Worm (Caenorhabditis elegans): ENCODE data around the gene C31H2.4.

Gene C31H2.4

ce11 chrX:5159645-5160044, at the start of gene C31H2.4:
TSS of gene C31H2.4 (minus strand) at chrX:5159663.
- TF ChIP-seq tra-4 (tag; optimal IDR thresholded peaks at IDR 0.05), result no peak
- TF ChIP-seq tbx-11 (GFP tag; IDR thresholded peaks at IDR 0.05), result no peak

- TF ChIP-seq hmbx-1 (tag; optimal IDR thresholded peaks at IDR 0.05) (no peak), flt-1 (GFP tag; IDR thresholded peaks at IDR 0.05) (no peak), B0310.2 (tag; optimal IDR thresholded peaks at IDR 0.05) (no peak), pes-1 (GFP tag; IDR thresholded peaks at IDR 0.05) (no peak), hnd-1 (tag; optimal IDR thresholded peaks at IDR 0.05) (no peak), hmg-4 (GFP tag; optimal IDR thresholded peaks at IDR 0.05) (no peak), ets-7 (tag; optimal IDR thresholded peaks at IDR 0.05) (no peak), ceh-36 (tag; optimal IDR thresholded peaks at IDR 0.05) (no peak), F13C5.2 (tag; optimal IDR thresholded peaks at IDR 0.05) (no peak), ceh-13 (GFP tag; optimal IDR thresholded peaks at IDR 0.05) (no peak)
These were observed 49.4 kb upstream of the C31H2.4 start for ce11 chrX:5208831-5209230.

ce11 chrX:5208326-5208725, 48.9 kb upstream of the C31H2.4 start:
- TF ChIP-seq ceh-13 (GFP tag; optimal IDR thresholded peaks at IDR 0.05) (no peak), hmg-4 (GFP tag; optimal IDR thresholded peaks at IDR 0.05) (no peak), scrt-1 (GFP tag; IDR thresholded peaks at IDR 0.05) (no peak), pes-1 (GFP tag; IDR thresholded peaks at IDR 0.05) (no peak), aly-1 (tag; optimal IDR thresholded peaks at IDR 0.05) (no peak), tbx-11 (GFP tag; IDR thresholded peaks at IDR 0.05) (no peak), hnd-1 (tag; optimal IDR thresholded peaks at IDR 0.05) (no peak), tra-4 (tag; optimal IDR thresholded peaks at IDR 0.05) (no peak)

- no peak for TF ChIP-seq ceh-13 (GFP tag; optimal IDR thresholded peaks at IDR 0.05)
- TF ChIP-seq tbx-37 (GFP tag; conservative IDR thresholded peaks at IDR 0.05), result no peak
- TF ChIP-seq flt-1 (GFP tag; IDR thresholded peaks at IDR 0.05), result no peak
These were observed 48.4 kb upstream of the C31H2.4 start for ce11 chrX:5207819-5208218.

ce11 chrX:5205561-5205960, 46.1 kb upstream of the C31H2.4 start, which contains the start of gene H28G03.2:
TSS of gene H28G03.2 (plus strand) at chrX:5205760.
- no peak for TF ChIP-seq scrt-1 (GFP tag; IDR thresholded peaks at IDR 0.05)
- TF ChIP-seq ama-1 (optimal IDR thresholded peaks at IDR 0.05), result no peak
- no peak for TF ChIP-seq sea-1 (GFP tag; conservative IDR thresholded peaks at IDR 0.05)
- no peak for TF ChIP-seq tbx-11 (GFP tag; IDR thresholded peaks at IDR 0.05)
- TF ChIP-seq ets-7 (tag; optimal IDR thresholded peaks at IDR 0.05), result peak; percentile 28
- peak; percentile 64 for TF ChIP-seq aly-1 (tag; optimal IDR thresholded peaks at IDR 0.05)
- no peak for TF ChIP-seq tbx-37 (GFP tag; conservative IDR thresholded peaks at IDR 0.05)
- peak; percentile 71 for TF ChIP-seq hmg-4 (GFP tag; optimal IDR thresholded peaks at IDR 0.05)

ce11 chrX:5202923-5203322, 43.5 kb upstream of the C31H2.4 start:
- TF ChIP-seq tbx-37 (GFP tag; conservative IDR thresholded peaks at IDR 0.05) (no peak), pes-1 (GFP tag; IDR thresholded peaks at IDR 0.05) (no peak), sea-1 (GFP tag; conservative IDR thresholded peaks at IDR 0.05) (no peak), F13C5.2 (tag; optimal IDR thresholded peaks at IDR 0.05) (no peak), scrt-1 (GFP tag; IDR thresholded peaks at IDR 0.05) (no peak), hnd-1 (tag; optimal IDR thresholded peaks at IDR 0.05) (no peak), B0310.2 (tag; optimal IDR thresholded peaks at IDR 0.05) (no peak), ceh-36 (tag; optimal IDR thresholded peaks at IDR 0.05) (no peak), ceh-13 (GFP tag; optimal IDR thresholded peaks at IDR 0.05) (no peak), hmg-4 (GFP tag; optimal IDR thresholded peaks at IDR 0.05) (no peak), tbx-11 (GFP tag; IDR thresholded peaks at IDR 0.05) (no peak), ets-7 (tag; optimal IDR thresholded peaks at IDR 0.05) (no peak)

ce11 chrX:5202399-5202798, 42.9 kb upstream of the C31H2.4 start:
- TF ChIP-seq flt-1 (GFP tag; IDR thresholded peaks at IDR 0.05), result no peak

- TF ChIP-seq ceh-36 (tag; optimal IDR thresholded peaks at IDR 0.05) (no peak), sea-1 (GFP tag; conservative IDR thresholded peaks at IDR 0.05) (no peak), aly-1 (tag; optimal IDR thresholded peaks at IDR 0.05) (no peak), ets-7 (tag; optimal IDR thresholded peaks at IDR 0.05) (no peak), scrt-1 (GFP tag; IDR thresholded peaks at IDR 0.05) (no peak), ceh-13 (GFP tag; optimal IDR thresholded peaks at IDR 0.05) (no peak), F13C5.2 (tag; optimal IDR thresholded peaks at IDR 0.05) (no peak), B0310.2 (tag; optimal IDR thresholded peaks at IDR 0.05) (no peak), tra-4 (tag; optimal IDR thresholded peaks at IDR 0.05) (no peak), ama-1 (optimal IDR thresholded peaks at IDR 0.05) (no peak), tbx-11 (GFP tag; IDR thresholded peaks at IDR 0.05) (no peak), pes-1 (GFP tag; IDR thresholded peaks at IDR 0.05) (no peak), hnd-1 (tag; optimal IDR thresholded peaks at IDR 0.05) (no peak), hmbx-1 (tag; optimal IDR thresholded peaks at IDR 0.05) (no peak), tbx-37 (GFP tag; conservative IDR thresholded peaks at IDR 0.05) (no peak), hmg-4 (GFP tag; optimal IDR thresholded peaks at IDR 0.05) (no peak)
These were observed 42.4 kb upstream of the C31H2.4 start for ce11 chrX:5201860-5202259.

ce11 chrX:5199825-5200373, 40.4 kb upstream of the C31H2.4 start:
- TF ChIP-seq tra-4 (tag; optimal IDR thresholded peaks at IDR 0.05), result no peak
- no peak for TF ChIP-seq tbx-37 (GFP tag; conservative IDR thresholded peaks at IDR 0.05)
- no peak for TF ChIP-seq pes-1 (GFP tag; IDR thresholded peaks at IDR 0.05)
- TF ChIP-seq F13C5.2 (tag; optimal IDR thresholded peaks at IDR 0.05), result no peak
- no peak for TF ChIP-seq sea-1 (GFP tag; conservative IDR thresholded peaks at IDR 0.05)
- TF ChIP-seq hmbx-1 (tag; optimal IDR thresholded peaks at IDR 0.05), result no peak
- no peak for TF ChIP-seq ama-1 (optimal IDR thresholded peaks at IDR 0.05)
- TF ChIP-seq hnd-1 (tag; optimal IDR thresholded peaks at IDR 0.05), result no peak
- TF ChIP-seq tbx-11 (GFP tag; IDR thresholded peaks at IDR 0.05), result no peak
- TF ChIP-seq flt-1 (GFP tag; IDR thresholded peaks at IDR 0.05), result no peak
- no peak for TF ChIP-seq aly-1 (tag; optimal IDR thresholded peaks at IDR 0.05)
- no peak for TF ChIP-seq ets-7 (tag; optimal IDR thresholded peaks at IDR 0.05)
- TF ChIP-seq scrt-1 (GFP tag; IDR thresholded peaks at IDR 0.05), result no peak
- no peak for TF ChIP-seq ceh-36 (tag; optimal IDR thresholded peaks at IDR 0.05)

All from whole organism, early embryonic.